Worm (Caenorhabditis elegans) whole organism, late embryonic: Measurements from ENCODE around the gene srr-6.

Experiments
- fkh-6 ChIP-seq: sonication (generic microtip); optimal IDR thresholded peaks from 2 replicates; lab custom pipeline; 2016; ENCODE audit warnings: missing genetic modification characterization, missing compliant biosample characterization
- hlh-15 ChIP-seq: sonication (generic microtip); optimal IDR thresholded peaks from 2 replicates; lab custom pipeline; 2016; ENCODE audit warnings: missing genetic modification characterization, missing compliant biosample characterization
- nhr-11 ChIP-seq: fragments of 150-350 bp; optimal IDR thresholded peaks from 2 replicates; lab custom pipeline; 2014; ENCODE audit warnings: missing biosample characterization, missing genetic modification characterization
- zip-5 ChIP-seq: sonication (generic microtip); optimal IDR thresholded peaks from 2 replicates; lab custom pipeline; 2016; ENCODE audit warnings: missing genetic modification characterization, missing compliant biosample characterization

DNA sequence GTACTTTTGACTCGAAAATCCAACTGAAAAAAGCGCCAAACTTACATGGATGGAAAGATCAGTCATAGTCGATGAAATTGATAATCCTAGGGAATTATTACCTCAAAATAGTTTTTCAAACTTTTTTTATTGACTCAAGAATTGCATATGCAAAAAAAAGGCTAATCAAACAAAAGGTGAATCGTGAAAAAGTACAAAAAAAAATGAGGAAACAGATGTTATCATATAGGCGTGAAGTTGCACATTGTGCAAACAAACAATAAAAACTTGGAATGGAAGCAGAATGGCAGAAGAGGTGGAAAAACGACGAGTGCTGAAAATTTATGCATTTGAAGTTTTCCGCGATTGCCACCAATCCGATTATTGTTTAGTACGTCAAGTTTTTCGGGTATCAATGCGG, 33.5 kb downstream of the srr-6 start, which contains the start of gene exc-14:
- no peak for TF ChIP-seq fkh-6 (tag; lab: Kevin White, UChicago)
- no peak for TF ChIP-seq nhr-11 (tag; lab: Kevin White, UChicago)
- TF ChIP-seq hlh-15 (tag; lab: Kevin White, UChicago) = no peak
- no peak for TF ChIP-seq zip-5 (tag; lab: Kevin White, UChicago)
